Fruit fly (Drosophila melanogaster) S2 (cell line): Measurements from ENCODE around the gene CG7483.

ENCODE experiments used
- CG8478 ChIP-seq: fragments of >200 bp; optimal IDR thresholded peaks from 2 replicates; lab custom pipeline; 2018
- CTCF ChIP-seq, 2 experiments: fragments of >200 bp; optimal IDR thresholded peaks; 2 replicates each; lab custom pipeline; 2018

- TF ChIP-seq CTCF (optimal IDR thresholded peaks at IDR 0.05; lab: Kevin White, UChicago) (no peak), CG8478 (lab: Kevin White, UChicago) (no peak)
Observed at dm6 chr3R:8317215-8317614, 4.2 kb downstream of the CG7483 start, which contains the start of gene Ctr1B.
